Worm (Caenorhabditis elegans) whole organism, L4/young adult: ENCODE measurements around the gene fipr-8.

Source experiments
- W03F9.2 ChIP-seq: fragments of 150-350 bp; optimal IDR thresholded peaks from 2 replicates; lab custom pipeline; 2014; ENCODE audit warnings: missing biosample characterization, missing genetic modification characterization
- dao-5 ChIP-seq: sonication (generic microtip); optimal IDR thresholded peaks from 2 replicates; lab custom pipeline; 2016; ENCODE audit warnings: missing genotype, missing genetic modification characterization, moderate library complexity, missing compliant biosample characterization
- him-1 ChIP-seq: sonication (generic microtip); optimal IDR thresholded peaks from 2 replicates; lab custom pipeline; 2016; ENCODE audit warnings: missing genotype, missing genetic modification reagents, missing genetic modification characterization, missing compliant biosample characterization

ce11 chrV:10270214-10270613, 30.5 kb upstream of the fipr-8 start, which contains the start of gene ric-4:
- TF ChIP-seq him-1 (tag; lab: Kevin White, UChicago) (no peak), W03F9.2 (tag; lab: Kevin White, UChicago) (no peak), dao-5 (tag; lab: Kevin White, UChicago) (no peak)
